Worm (Caenorhabditis elegans) whole organism, early embryonic: ENCODE results near the gene Y53F4B.1.

Experiments used
- B0310.2 ChIP-seq: sonication (generic microtip); optimal IDR thresholded peaks from 2 replicates; lab custom pipeline; 2016; ENCODE audit warnings: mild to moderate bottlenecking, missing genetic modification characterization, missing compliant biosample characterization
- F13C5.2 ChIP-seq: sonication (generic microtip); optimal IDR thresholded peaks from 2 replicates; lab custom pipeline; 2017; ENCODE audit warnings: mild to moderate bottlenecking, missing genetic modification characterization, inconsistent platforms, missing compliant biosample characterization
- aly-1 ChIP-seq: sonication (generic microtip); optimal IDR thresholded peaks from 2 replicates; lab custom pipeline; 2016; ENCODE audit warnings: missing genetic modification characterization, missing compliant biosample characterization
- ama-1 ChIP-seq: fragments of 150-350 bp; optimal IDR thresholded peaks from 2 replicates; lab custom pipeline; 2014
- ceh-13 ChIP-seq: fragments of 200-800 bp; sonication (Bioruptor generic); optimal IDR thresholded peaks from 2 replicates; lab custom pipeline; 2018; ENCODE audit warnings: mild to moderate bottlenecking, missing genetic modification characterization, missing compliant biosample characterization
- ceh-36 ChIP-seq: sonication (generic microtip); optimal IDR thresholded peaks from 2 replicates; lab custom pipeline; 2016; ENCODE audit warnings: missing genetic modification characterization, inconsistent platforms, missing compliant biosample characterization
- ets-7 ChIP-seq: sonication (generic microtip); optimal IDR thresholded peaks from 2 replicates; lab custom pipeline; 2016; ENCODE audit warnings: missing genotype, missing genetic modification characterization, missing compliant biosample characterization
- flt-1 ChIP-seq: fragments of 200-800 bp; sonication (Bioruptor generic); IDR thresholded peaks from 2 replicates; pipeline ENCODE4 v1.3.6; 2022; ENCODE audit warnings: missing genetic modification characterization, missing compliant biosample characterization
- hmbx-1 ChIP-seq: sonication (generic microtip); optimal IDR thresholded peaks from 2 replicates; lab custom pipeline; 2016; ENCODE audit warnings: mild to moderate bottlenecking, missing genetic modification characterization, missing compliant biosample characterization
- hmg-4 ChIP-seq: fragments of 200-800 bp; sonication (Bioruptor generic); optimal IDR thresholded peaks from 2 replicates; lab custom pipeline; 2018; ENCODE audit warnings: mild to moderate bottlenecking, missing genetic modification characterization, missing compliant biosample characterization
- hnd-1 ChIP-seq: sonication (generic microtip); optimal IDR thresholded peaks from 2 replicates; lab custom pipeline; 2016; ENCODE audit warnings: missing genetic modification characterization, missing compliant biosample characterization
- pes-1 ChIP-seq: fragments of 200-800 bp; sonication (Bioruptor generic); IDR thresholded peaks from 2 replicates; pipeline ENCODE4 v1.3.6; 2022; ENCODE audit warnings: missing genetic modification reagents, missing genetic modification characterization, missing compliant biosample characterization
- scrt-1 ChIP-seq: fragments of 200-800 bp; sonication (Bioruptor generic); IDR thresholded peaks from 2 replicates; pipeline ENCODE4 v1.3.6; 2022; ENCODE audit warnings: missing genetic modification characterization, missing compliant biosample characterization
- sea-1 ChIP-seq: fragments of 200-800 bp; sonication (Bioruptor generic); conservative IDR thresholded peaks from 2 replicates; pipeline ENCODE4 v1.3.6; 2022; ENCODE audit warnings: missing genetic modification characterization, missing compliant biosample characterization
- tbx-11 ChIP-seq: fragments of 200-800 bp; sonication (Bioruptor generic); IDR thresholded peaks from 2 replicates; pipeline ENCODE4 v1.3.6; 2022; ENCODE audit warnings: missing genetic modification characterization, missing compliant biosample characterization
- tbx-37 ChIP-seq: fragments of 200-800 bp; sonication (Bioruptor generic); conservative IDR thresholded peaks from 2 replicates; pipeline ENCODE4 v1.3.6; 2022; ENCODE audit warnings: missing genetic modification reagents, missing genetic modification characterization, missing compliant biosample characterization
- tra-4 ChIP-seq: sonication (generic microtip); optimal IDR thresholded peaks from 2 replicates; lab custom pipeline; 2017; ENCODE audit warnings: missing genetic modification characterization, missing compliant biosample characterization

The Y53F4B.1 gene

DNA sequence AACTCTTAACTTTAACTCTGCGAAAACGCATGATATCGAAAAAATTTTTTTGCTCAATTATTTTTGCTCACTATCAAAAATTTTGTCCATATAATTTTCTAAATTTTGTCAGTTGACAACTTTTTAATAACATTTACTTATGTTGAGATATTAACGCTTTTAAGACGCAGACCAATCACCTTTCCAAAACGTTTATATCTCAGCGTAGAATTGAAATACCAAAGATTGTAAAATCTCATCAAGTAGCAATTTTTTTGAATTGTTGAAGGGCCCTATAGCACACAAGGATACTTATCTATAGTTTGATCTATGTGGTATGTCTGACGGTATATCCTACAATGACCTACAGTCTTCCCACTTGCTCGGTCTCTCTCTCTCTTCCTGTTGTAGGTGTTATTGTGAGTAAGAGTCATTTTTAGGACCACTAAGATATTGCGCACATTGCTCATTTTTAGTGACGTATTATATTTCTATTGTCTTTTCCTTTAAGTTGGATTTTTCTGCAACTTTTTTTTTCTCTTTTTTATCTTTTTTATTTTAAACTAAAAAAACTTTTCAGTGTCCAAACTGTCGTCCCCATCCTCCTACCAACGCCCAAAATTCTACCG lies 38.8 kb downstream of the Y53F4B.1 start, which contains the start of gene pde-3:
pde-3 (plus strand) TSS at position 558 of the 608 bp plus-strand sequence.
- TF ChIP-seq scrt-1 (GFP tag; lab: Robert Waterston, UW) = no peak
- no peak for TF ChIP-seq tbx-37 (GFP tag; lab: Robert Waterston, UW)
- no peak for TF ChIP-seq F13C5.2 (tag; lab: Kevin White, UChicago)
- TF ChIP-seq ceh-13 (GFP tag; lab: Kevin White, UChicago) = no peak
- no peak for TF ChIP-seq hnd-1 (tag; lab: Kevin White, UChicago)
- TF ChIP-seq ets-7 (tag; lab: Kevin White, UChicago) = no peak
- no peak for TF ChIP-seq hmg-4 (GFP tag; lab: Kevin White, UChicago)
- TF ChIP-seq pes-1 (GFP tag; lab: Robert Waterston, UW) = no peak
- TF ChIP-seq B0310.2 = no peak
- TF ChIP-seq tbx-11 = no peak
- no peak for TF ChIP-seq sea-1 (GFP tag; lab: Robert Waterston, UW)
- no peak for TF ChIP-seq hmbx-1 (tag; lab: Kevin White, UChicago)
- TF ChIP-seq ceh-36 (tag; lab: Kevin White, UChicago) = no peak
- TF ChIP-seq flt-1 = no peak
- TF ChIP-seq tra-4 = no peak
- TF ChIP-seq aly-1 (tag; lab: Kevin White, UChicago) = no peak
- no peak for TF ChIP-seq ama-1 (lab: Kevin White, UChicago)

DNA sequence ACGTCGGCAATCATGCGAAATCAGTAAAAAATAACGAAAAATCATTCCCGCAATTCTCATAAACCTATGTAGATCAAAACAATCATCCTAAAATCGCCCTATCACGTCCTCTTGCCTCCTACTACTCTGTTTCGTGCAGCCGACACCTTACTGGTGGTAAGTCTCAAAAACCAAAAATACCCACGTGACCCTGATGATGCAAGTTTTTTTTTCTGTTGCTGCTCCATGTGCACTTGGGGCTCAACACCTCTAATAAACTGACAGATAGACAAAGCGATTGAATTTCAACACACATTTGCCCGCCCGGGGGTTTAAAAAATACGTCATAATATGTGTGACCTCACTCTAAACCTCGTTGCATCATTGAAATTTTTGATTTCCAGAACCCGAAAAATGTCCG lies 41.2 kb downstream of the Y53F4B.1 start:
- TF ChIP-seq ama-1 (lab: Kevin White, UChicago) (no peak), tbx-37 (GFP tag; lab: Robert Waterston, UW) (no peak), tbx-11 (no peak)

DNA sequence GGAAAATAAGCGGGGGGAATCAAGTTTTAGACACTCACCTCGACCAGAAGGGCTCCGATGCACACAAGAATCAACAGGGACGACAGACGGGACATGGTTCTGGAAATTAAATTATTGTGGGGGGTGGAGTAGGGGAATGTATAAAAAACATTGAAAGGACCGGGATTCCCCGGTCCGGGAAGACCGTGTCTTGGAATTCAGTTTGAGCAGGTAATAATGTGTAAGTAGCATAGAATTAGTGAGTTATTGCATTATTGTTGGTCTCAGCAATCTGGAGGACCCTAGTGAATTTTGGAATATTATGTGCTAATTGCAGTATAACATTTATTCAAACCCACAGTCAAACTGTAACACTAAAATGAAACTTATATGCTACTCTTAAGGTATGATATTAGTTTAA lies 47.7 kb downstream of the Y53F4B.1 start, which contains the start of gene R03C1.1:
R03C1.1 (minus strand) TSS at position 101 of the 400 bp plus-strand sequence.
- TF ChIP-seq aly-1 (tag; lab: Kevin White, UChicago) (no peak), B0310.2 (no peak), ets-7 (tag; lab: Kevin White, UChicago) (no peak), tbx-37 (GFP tag; lab: Robert Waterston, UW) (no peak), hmbx-1 (tag; lab: Kevin White, UChicago) (no peak), ama-1 (lab: Kevin White, UChicago) (no peak), tbx-11 (no peak), hmg-4 (GFP tag; lab: Kevin White, UChicago) (no peak), scrt-1 (GFP tag; lab: Robert Waterston, UW) (no peak), flt-1 (no peak)

- TF ChIP-seq pes-1 (GFP tag; lab: Robert Waterston, UW) = no peak
- TF ChIP-seq scrt-1 (GFP tag; lab: Robert Waterston, UW) = no peak
- no peak for TF ChIP-seq ama-1 (lab: Kevin White, UChicago)
- TF ChIP-seq ets-7 (tag; lab: Kevin White, UChicago) = no peak
- no peak for TF ChIP-seq flt-1
- TF ChIP-seq hnd-1 (tag; lab: Kevin White, UChicago) = no peak
- no peak for TF ChIP-seq F13C5.2 (tag; lab: Kevin White, UChicago)
- TF ChIP-seq sea-1 (GFP tag; lab: Robert Waterston, UW) = no peak
- no peak for TF ChIP-seq ceh-13 (GFP tag; lab: Kevin White, UChicago)
- TF ChIP-seq tbx-11 = no peak
- TF ChIP-seq B0310.2 = no peak
- TF ChIP-seq hmbx-1 (tag; lab: Kevin White, UChicago) = no peak
- TF ChIP-seq ceh-36 (tag; lab: Kevin White, UChicago) = no peak
- no peak for TF ChIP-seq aly-1 (tag; lab: Kevin White, UChicago)
- no peak for TF ChIP-seq tra-4
Observed at ce11 chrII:14907719-14908118, 50.3 kb downstream of the Y53F4B.1 start.

ce11 chrII:14904635-14905034 lies 53.4 kb downstream of the Y53F4B.1 start:
- TF ChIP-seq tbx-11 (no peak), aly-1 (tag; lab: Kevin White, UChicago) (no peak), ama-1 (lab: Kevin White, UChicago) (no peak), scrt-1 (GFP tag; lab: Robert Waterston, UW) (no peak), ceh-36 (tag; lab: Kevin White, UChicago) (no peak)
